Fruit fly (Drosophila melanogaster) whole organism, embryonic: ENCODE measurements around the gene Cpr76Bb.
A peak's percentile ranks its signal among the peaks of the same experiment; 100 is the strongest.

Source experiments
- Asciz ChIP-seq: fragments of 200-800 bp; sonication (Bioruptor generic); optimal IDR thresholded peaks from 2 replicates; lab custom pipeline; 2017; ENCODE audit warnings: missing biosample characterization, mild to moderate bottlenecking, missing genetic modification characterization, missing genetic modification reagents
- Awh ChIP-seq: fragments of 200-800 bp; sonication (Bioruptor generic); IDR thresholded peaks from 2 replicates; pipeline ENCODE4, ENCODE4 v1.3.6; 2022; ENCODE audit warnings: missing biosample characterization, missing genetic modification characterization
- Blimp-1 ChIP-seq: fragments of 200-800 bp; sonication (Bioruptor generic); optimal IDR thresholded peaks from 3 replicates; lab custom pipeline; 2018; ENCODE audit warnings: missing biosample characterization, missing genetic modification characterization, mild to moderate bottlenecking, moderate library complexity, missing genetic modification reagents
- CG10267 ChIP-seq: fragments of 200-800 bp; sonication (Bioruptor generic); optimal IDR thresholded peaks from 2 replicates; lab custom pipeline; 2018; ENCODE audit warnings: missing biosample characterization, mild to moderate bottlenecking, missing genetic modification characterization, moderate library complexity
- CG10366 ChIP-seq: fragments of 200-800 bp; sonication (Bioruptor generic); IDR thresholded peaks from 2 replicates; pipeline ENCODE4 v1.3.6; 2022; ENCODE audit warnings: missing biosample characterization, missing genetic modification characterization
- CG12299 ChIP-seq: fragments of 200-800 bp; sonication (Bioruptor generic); optimal IDR thresholded peaks from 2 replicates; lab custom pipeline; 2018; ENCODE audit warnings: missing biosample characterization, mild to moderate bottlenecking, missing genetic modification characterization
- CG12769 ChIP-seq: fragments of 200-800 bp; sonication (Bioruptor generic); optimal IDR thresholded peaks from 2 replicates; lab custom pipeline; 2019; ENCODE audit warnings: missing biosample characterization, mild to moderate bottlenecking, missing genetic modification characterization, moderate library complexity
- CG13894 ChIP-seq: fragments of 200-800 bp; sonication (Bioruptor generic); optimal IDR thresholded peaks from 3 replicates; lab custom pipeline; 2018; ENCODE audit warnings: missing biosample characterization, mild to moderate bottlenecking, missing genetic modification characterization, moderate library complexity
- CG15479 ChIP-seq: fragments of 200-800 bp; sonication (Bioruptor generic); optimal IDR thresholded peaks from 3 replicates; lab custom pipeline; 2019; ENCODE audit warnings: missing biosample characterization, mild to moderate bottlenecking, missing genetic modification characterization, moderate library complexity
- CG1602 ChIP-seq: fragments of 200-800 bp; sonication (Bioruptor generic); optimal IDR thresholded peaks from 3 replicates; lab custom pipeline; 2016; ENCODE audit warnings: missing biosample characterization, missing genetic modification characterization
- CG16815 ChIP-seq: fragments of 200-800 bp; sonication (Bioruptor generic); optimal IDR thresholded peaks from 3 replicates; lab custom pipeline; 2017; ENCODE audit warnings: missing biosample characterization, mild to moderate bottlenecking, missing genetic modification characterization
- CG2199 ChIP-seq: fragments of 200-800 bp; sonication (Bioruptor generic); IDR thresholded peaks from 3 replicates; pipeline ENCODE4 v1.3.6; 2022; ENCODE audit warnings: missing biosample characterization, missing genetic modification characterization
- CG2712 ChIP-seq: fragments of 200-800 bp; optimal IDR thresholded peaks from 3 replicates; lab custom pipeline; 2019; ENCODE audit warnings: missing biosample characterization, mild to moderate bottlenecking, missing genetic modification characterization, moderate library complexity
- CG31224 ChIP-seq: fragments of 200-800 bp; sonication (Bioruptor generic); IDR thresholded peaks from 2 replicates; pipeline ENCODE4 v1.3.6; 2022; ENCODE audit warnings: missing biosample characterization, missing genetic modification characterization
- CG3163 ChIP-seq: fragments of 200-800 bp; sonication (Bioruptor generic); optimal IDR thresholded peaks from 3 replicates; lab custom pipeline; 2016; ENCODE audit warnings: missing biosample characterization, missing genetic modification characterization
- CG34422 ChIP-seq: fragments of 200-800 bp; sonication (Bioruptor generic); IDR thresholded peaks from 3 replicates; pipeline ENCODE4 v1.3.6; 2022; ENCODE audit warnings: missing biosample characterization, missing genetic modification characterization
- CG6791 ChIP-seq: fragments of 200-800 bp; sonication (Bioruptor generic); IDR thresholded peaks from 3 replicates; pipeline ENCODE4 v1.3.6; 2022; ENCODE audit warnings: missing biosample characterization, missing genetic modification characterization; ENCODE audit not compliant: partially characterized antibody
- CG6813 ChIP-seq: fragments of 200-800 bp; sonication (Bioruptor generic); optimal IDR thresholded peaks from 2 replicates; lab custom pipeline; 2017; ENCODE audit warnings: missing biosample characterization, missing genetic modification characterization, mild to moderate bottlenecking, moderate library complexity, missing genetic modification reagents
- Doc2 ChIP-seq: fragments of 200-800 bp; sonication (Bioruptor generic); IDR thresholded peaks from 2 replicates; pipeline ENCODE4 v1.3.6; 2022; ENCODE audit warnings: missing biosample characterization, missing genetic modification characterization
- Ets97D ChIP-seq: fragments of 200-800 bp; sonication (Bioruptor generic); optimal IDR thresholded peaks from 3 replicates; lab custom pipeline; 2016; ENCODE audit warnings: missing biosample characterization, missing genetic modification characterization
- Gsc ChIP-seq: fragments of 200-800 bp; sonication (Bioruptor generic); IDR thresholded peaks from 2 replicates; pipeline ENCODE4 v1.3.6; 2022; ENCODE audit warnings: missing biosample characterization, missing genetic modification characterization
- H15 ChIP-seq: fragments of 200-800 bp; sonication (Bioruptor generic); IDR thresholded peaks from 3 replicates; pipeline ENCODE4 v1.3.6; 2022; ENCODE audit warnings: missing biosample characterization, missing genetic modification characterization
- Med ChIP-seq: fragments of 200-800 bp; sonication (Bioruptor generic); peaks from one replicate; lab custom pipeline; 2016; ENCODE audit warnings: missing biosample characterization, missing genetic modification characterization, mild to moderate bottlenecking, inconsistent platforms, moderate library complexity
- Nf-YB ChIP-seq: fragments of 200-800 bp; sonication (Bioruptor generic); optimal IDR thresholded peaks from 3 replicates; lab custom pipeline; 2019; ENCODE audit warnings: missing biosample characterization, mild to moderate bottlenecking, missing genetic modification characterization, moderate library complexity
- NfI ChIP-seq: fragments of 200-800 bp; sonication (Bioruptor generic); optimal IDR thresholded peaks from 3 replicates; lab custom pipeline; 2018; ENCODE audit warnings: missing biosample characterization, mild to moderate bottlenecking, missing genetic modification characterization, moderate library complexity
- Pdp1 ChIP-seq, 2 experiments: fragments of 200-800 bp; sonication (Bioruptor generic); optimal IDR thresholded peaks; 3 replicates each; lab custom pipeline; 2016; ENCODE audit warnings: missing biosample characterization in 2 of 2, missing genetic modification characterization in 2 of 2, mild to moderate bottlenecking in 1 of 2, moderate library complexity in 1 of 2
- Trl ChIP-seq, 3 experiments: fragments of >200 bp in 2 of 3; fragments of 200-800 bp in 1 of 3; sonication (Bioruptor generic) in 1 of 3; optimal IDR thresholded peaks; 2 replicates in 1 of 3; 3 replicates in 2 of 3; lab custom pipeline; 2016 to 2017; ENCODE audit warnings: missing biosample characterization in 1 of 3, missing genetic modification characterization in 1 of 3
- dan ChIP-seq: fragments of 200-800 bp; sonication (Bioruptor generic); IDR thresholded peaks from 2 replicates; pipeline ENCODE4 v1.3.6; 2022; ENCODE audit warnings: missing biosample characterization, missing genetic modification characterization
- eve ChIP-seq, 2 experiments: fragments of >200 bp; optimal IDR thresholded peaks; 2 replicates each; lab custom pipeline; 2017; ENCODE audit warnings: missing biosample characterization in 2 of 2, missing genetic modification characterization in 2 of 2
- gt ChIP-seq: fragments of 200-800 bp; sonication (Bioruptor generic); IDR thresholded peaks from 2 replicates; pipeline ENCODE4 v1.3.6; 2022; ENCODE audit warnings: missing biosample characterization, missing genetic modification characterization
- hth ChIP-seq: fragments of >200 bp; optimal IDR thresholded peaks from 2 replicates; lab custom pipeline; 2017; ENCODE audit warnings: inconsistent platforms
- ken ChIP-seq: fragments of 200-800 bp; sonication (Bioruptor generic); IDR thresholded peaks from 3 replicates; pipeline ENCODE4 v1.3.6; 2022; ENCODE audit warnings: missing biosample characterization, missing genetic modification characterization
- lola ChIP-seq, 3 experiments: fragments of >200 bp in 2 of 3; fragments of 200-800 bp in 1 of 3; sonication (Bioruptor generic) in 1 of 3; optimal IDR thresholded peaks; 2 replicates each; lab custom pipeline; 2017 to 2019; ENCODE audit warnings: missing biosample characterization in 3 of 3, missing genetic modification characterization in 3 of 3, mild to moderate bottlenecking in 1 of 3, moderate library complexity in 1 of 3
- nerfin-2 ChIP-seq: fragments of 200-800 bp; sonication (Bioruptor generic); IDR thresholded peaks from 2 replicates; pipeline ENCODE4 v1.3.6; 2022; ENCODE audit warnings: missing biosample characterization, missing genetic modification characterization; ENCODE audit not compliant: partially characterized antibody
- nom ChIP-seq: fragments of 200-800 bp; sonication (Bioruptor generic); optimal IDR thresholded peaks from 2 replicates; lab custom pipeline; 2017; ENCODE audit warnings: missing biosample characterization, missing genetic modification characterization, mild to moderate bottlenecking, moderate library complexity, missing genetic modification reagents
- oc ChIP-seq: fragments of 200-800 bp; sonication (Bioruptor generic); optimal IDR thresholded peaks from 2 replicates; lab custom pipeline; 2018; ENCODE audit warnings: missing biosample characterization, mild to moderate bottlenecking, missing genetic modification characterization, moderate library complexity
- pros ChIP-seq: fragments of 200-800 bp; sonication (Bioruptor generic); optimal IDR thresholded peaks from 3 replicates; lab custom pipeline; 2019; ENCODE audit warnings: missing biosample characterization, mild to moderate bottlenecking, missing genetic modification characterization, moderate library complexity
- pum ChIP-seq: fragments of 200-800 bp; sonication (Bioruptor generic); optimal IDR thresholded peaks from 2 replicates; lab custom pipeline; 2016; ENCODE audit warnings: missing biosample characterization, missing genetic modification characterization
- sd ChIP-seq: fragments of 200-800 bp; sonication (Bioruptor generic); optimal IDR thresholded peaks from 3 replicates; lab custom pipeline; 2018; ENCODE audit warnings: missing biosample characterization, mild to moderate bottlenecking, missing genetic modification characterization, moderate library complexity
- sens ChIP-seq: fragments of 200-800 bp; sonication (Bioruptor generic); peaks from one replicate; lab custom pipeline; 2016; ENCODE audit warnings: missing biosample characterization, missing genetic modification characterization
- sr ChIP-seq: fragments of 200-800 bp; sonication (Bioruptor generic); IDR thresholded peaks from 3 replicates; pipeline ENCODE4 v1.3.6; 2022; ENCODE audit warnings: missing biosample characterization, missing genetic modification characterization
- sug ChIP-seq: fragments of 200-800 bp; optimal IDR thresholded peaks from 2 replicates; lab custom pipeline; 2019; ENCODE audit warnings: missing biosample characterization, mild to moderate bottlenecking, missing genetic modification characterization, moderate library complexity
- ttk ChIP-seq: fragments of 200-800 bp; sonication (Bioruptor generic); IDR thresholded peaks from 2 replicates; pipeline ENCODE4 v2.1.2; 2022; ENCODE audit warnings: missing biosample characterization, missing genetic modification characterization
- vvl ChIP-seq: fragments of 200-800 bp; sonication (Bioruptor generic); IDR thresholded peaks from 2 replicates; pipeline ENCODE4 v1.3.6; 2022; ENCODE audit warnings: missing biosample characterization, missing genetic modification characterization

Gene Cpr76Bb

DNA sequence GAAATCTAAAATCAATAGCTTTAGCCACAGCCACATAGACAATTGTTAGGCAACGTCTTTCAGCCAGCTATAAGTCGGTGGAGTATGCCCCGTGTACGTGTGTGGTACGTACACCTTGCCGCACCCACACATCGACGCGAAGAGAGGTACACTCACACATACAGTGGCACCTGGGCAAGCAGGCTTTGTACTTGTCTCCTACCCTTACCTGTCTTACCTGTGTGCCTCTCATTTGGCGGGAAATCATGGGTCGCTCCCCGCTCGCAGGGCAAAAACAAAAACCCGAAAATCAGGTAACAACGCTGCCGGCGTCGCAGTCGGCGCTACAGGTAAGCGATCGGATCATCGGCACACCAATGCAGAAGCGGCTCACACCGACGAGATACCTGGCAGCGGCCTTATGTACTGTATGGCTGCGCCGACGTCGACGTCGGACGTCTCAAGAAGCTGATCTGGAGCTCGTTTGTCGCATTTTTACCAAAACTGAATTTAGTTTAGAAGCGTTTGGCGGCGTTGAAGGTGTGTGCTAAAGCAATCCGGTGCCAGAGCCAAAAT is 42.8 kb downstream of the Cpr76Bb start (continued):
- TF ChIP-seq gt (GFP tag; lab: Robert Waterston, UW) (no peak), hth (lab: Kevin White, UChicago) (no peak), CG6791 (GFP tag; lab: Robert Waterston, UW) (peak; percentile 45; the same call in 1 of the 3 replicates), ttk (GFP tag; lab: Robert Waterston, UW) (no peak), Ets97D (no peak), dan (no peak), pros (GFP tag; lab: Kevin White, UChicago) (peak; percentile 85), CG2199 (GFP tag; lab: Robert Waterston, UW) (peak; percentile 44; the same call in 1 of the 3 replicates), Gsc (GFP tag; lab: Robert Waterston, UW) (no peak), lola (GFP tag; optimal IDR thresholded peaks at IDR 0.05; lab: Kevin White, UChicago) (no peak), sens (GFP tag; lab: Kevin White, UChicago) (peak; percentile 11), Med (GFP tag; lab: Kevin White, UChicago) (peak; percentile 84), Doc2 (GFP tag; lab: Robert Waterston, UW) (no peak), nom (peak; percentile 19), Trl (optimal IDR thresholded peaks at IDR 0.05; lab: Kevin White, UChicago) (peak; percentile 16 to 34), Trl (GFP tag; optimal IDR thresholded peaks at IDR 0.05; lab: Kevin White, UChicago) (no peak), H15 (no peak), CG3163 (GFP tag; lab: Kevin White, UChicago) (no peak), CG2712 (tag; lab: Kevin White, UChicago) (peak; percentile 11), CG15479 (GFP tag; lab: Kevin White, UChicago) (peak; percentile 44)
- TF ChIP-seq, all 482 proteins: peak for 34

DNA sequence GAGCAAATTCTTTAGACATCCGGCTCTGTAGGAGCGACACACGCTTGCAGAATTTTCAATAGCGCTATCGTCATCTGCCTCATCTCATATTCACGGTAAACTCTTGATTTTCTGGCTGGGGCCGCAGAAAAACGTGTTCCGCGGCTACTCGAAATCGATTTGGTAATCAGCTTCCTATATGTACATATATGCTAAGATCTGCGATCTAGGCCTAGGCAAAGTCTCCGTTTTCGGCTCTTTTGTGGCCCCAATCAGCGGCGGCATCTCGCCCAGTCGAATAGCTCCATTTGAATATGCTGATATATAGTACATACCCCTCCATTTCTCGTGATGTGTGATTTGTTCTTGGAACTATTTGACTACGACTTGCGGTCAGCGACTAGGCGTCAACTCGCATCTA is 43.6 kb downstream of the Cpr76Bb start:
- peak; percentile 99 for TF ChIP-seq CG13894 (tag; lab: Kevin White, UChicago)
- TF ChIP-seq sd (tag; lab: Kevin White, UChicago): peak; percentile 55
- TF ChIP-seq CG12769 (tag; lab: Kevin White, UChicago): peak; percentile 45
- TF ChIP-seq CG16815: no peak
- peak; percentile 12; the same call in 1 of the 3 replicates for TF ChIP-seq CG34422 (GFP tag; lab: Robert Waterston, UW)
- TF ChIP-seq CG12299: no peak
- TF ChIP-seq Nf-YB (GFP tag; lab: Kevin White, UChicago): no peak
- no peak for TF ChIP-seq Doc2 (GFP tag; lab: Robert Waterston, UW)
- TF ChIP-seq vvl (GFP tag; lab: Robert Waterston, UW): peak; percentile 24; the same call in 1 of the 2 replicates
- TF ChIP-seq Trl (optimal IDR thresholded peaks at IDR 0.05; lab: Kevin White, UChicago): no peak
- TF ChIP-seq Trl (GFP tag; optimal IDR thresholded peaks at IDR 0.05; lab: Kevin White, UChicago): no peak
- TF ChIP-seq CG31224: peak; percentile 73
- TF ChIP-seq, all 482 proteins: peak for 6

DNA sequence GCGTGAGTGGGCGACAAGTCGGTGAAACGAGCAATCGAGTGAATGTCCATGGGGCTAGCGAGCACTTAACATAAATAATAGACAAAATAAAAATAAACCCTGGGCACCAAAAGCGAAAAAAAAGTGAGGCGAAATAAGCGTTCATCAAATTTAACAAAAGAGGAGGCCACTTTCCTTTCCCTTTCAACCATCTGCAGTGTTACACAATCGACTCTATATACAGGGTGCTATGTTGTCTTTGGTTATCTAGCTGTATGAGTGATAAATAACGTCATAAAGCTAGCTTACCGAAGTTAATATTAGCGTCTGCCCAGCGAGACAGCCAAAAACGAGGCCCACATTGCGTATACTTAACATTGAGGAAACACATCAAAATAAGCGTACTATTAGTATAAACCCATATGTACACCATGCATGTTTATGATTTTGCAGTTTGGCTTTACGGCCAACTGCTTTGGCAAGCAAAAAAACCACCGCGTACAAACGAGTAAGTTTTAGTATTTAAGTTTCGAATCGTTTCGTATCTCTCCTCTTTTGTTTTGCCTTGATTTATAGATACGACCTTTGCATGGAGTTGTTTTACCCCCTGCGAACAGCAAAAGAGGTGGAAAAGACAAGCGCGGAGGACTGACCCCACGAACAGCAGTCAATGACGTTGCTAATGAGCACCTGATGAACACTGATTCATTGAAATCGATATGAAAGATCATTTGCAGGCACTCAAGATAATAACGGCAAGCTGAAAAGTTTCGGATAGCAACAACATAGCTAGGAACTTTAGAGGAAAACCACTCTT is 45.7 kb downstream of the Cpr76Bb start:
- no peak for TF ChIP-seq sr (GFP tag; lab: Robert Waterston, UW)
- TF ChIP-seq Asciz (GFP tag; lab: Kevin White, UChicago): no peak
- peak; percentile 75 for TF ChIP-seq Awh (GFP tag; lab: Robert Waterston, UW)
- peak in 1 of 2 experiments; percentile 75 for TF ChIP-seq eve (GFP tag; optimal IDR thresholded peaks at IDR 0.05; lab: Kevin White, UChicago)
- no peak for TF ChIP-seq NfI
- peak; percentile 62 for TF ChIP-seq Blimp-1 (GFP tag; lab: Kevin White, UChicago)
- no peak for TF ChIP-seq CG10267 (tag; lab: Kevin White, UChicago)
- peak; percentile 50 for TF ChIP-seq Med (GFP tag; lab: Kevin White, UChicago)
- TF ChIP-seq sens (GFP tag; lab: Kevin White, UChicago): peak; percentile 48
- TF ChIP-seq sug: peak; percentile 73
- TF ChIP-seq ken (GFP tag; lab: Robert Waterston, UW): 0 out of 3 replicates have a peak, but pooled peaks have one; percentile 18
- TF ChIP-seq CG6813 (GFP tag; lab: Kevin White, UChicago): no peak
- TF ChIP-seq CG10366 (GFP tag; lab: Robert Waterston, UW): 0 out of 2 replicates have a peak, but pooled peaks have one; percentile 8
- TF ChIP-seq Pdp1 (GFP tag; optimal IDR thresholded peaks at IDR 0.05; lab: Kevin White, UChicago): peak in 1 of 2 experiments; percentile 65
- TF ChIP-seq nerfin-2 (GFP tag; lab: Robert Waterston, UW): no peak
- TF ChIP-seq oc (tag; lab: Kevin White, UChicago): no peak
- TF ChIP-seq CG1602 (GFP tag; lab: Kevin White, UChicago): no peak
- no peak for TF ChIP-seq pum (GFP tag; lab: Kevin White, UChicago)
